Fruit fly (Drosophila melanogaster) ovary, adult (tissue): ENCODE data around the gene CG1835.

Experiments used
- CG17801 ChIP-seq: fragments of 200-800 bp; optimal IDR thresholded peaks from 2 replicates; lab custom pipeline; 2019; ENCODE audit warnings: missing biosample characterization, mild to moderate bottlenecking, missing genetic modification characterization, moderate library complexity; ENCODE audit not compliant: partially characterized antibody

The CG1835 gene

DNA sequence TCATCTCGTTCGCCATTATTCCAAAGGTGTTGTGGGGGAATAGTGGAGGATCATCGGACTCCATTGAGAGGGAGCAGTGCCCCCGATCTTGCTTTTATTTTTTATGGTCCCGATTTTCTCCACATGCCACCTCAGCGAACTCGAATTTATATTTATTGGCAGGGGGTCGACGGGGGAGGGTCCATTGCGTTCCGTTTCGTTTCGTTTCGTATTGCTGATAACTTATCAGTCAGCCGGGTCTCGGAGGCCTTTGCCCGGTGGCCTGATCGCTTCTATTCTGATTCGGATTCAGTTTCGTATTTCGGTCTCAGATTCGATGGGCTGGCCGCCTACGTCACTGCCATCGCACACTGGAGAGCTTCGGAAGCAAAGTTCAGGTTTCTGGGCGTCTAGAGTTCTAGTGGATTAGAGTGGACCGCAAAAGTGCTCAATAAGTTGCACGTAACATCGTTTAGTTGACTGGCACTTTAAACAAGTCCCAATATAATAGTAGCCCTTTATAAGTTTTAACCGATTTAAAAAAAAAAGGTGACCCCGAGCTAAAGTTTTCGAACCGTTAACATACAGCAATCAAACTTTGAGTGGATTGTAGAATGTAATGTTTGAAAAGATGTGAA lies at the start of gene CG1835:
Gene CG1835, plus strand, starts transcription at position 306 of the 617 bp plus-strand sequence.
- peak; percentile 4 for TF ChIP-seq CG17801 (GFP tag; lab: Kevin White, UChicago)

DNA sequence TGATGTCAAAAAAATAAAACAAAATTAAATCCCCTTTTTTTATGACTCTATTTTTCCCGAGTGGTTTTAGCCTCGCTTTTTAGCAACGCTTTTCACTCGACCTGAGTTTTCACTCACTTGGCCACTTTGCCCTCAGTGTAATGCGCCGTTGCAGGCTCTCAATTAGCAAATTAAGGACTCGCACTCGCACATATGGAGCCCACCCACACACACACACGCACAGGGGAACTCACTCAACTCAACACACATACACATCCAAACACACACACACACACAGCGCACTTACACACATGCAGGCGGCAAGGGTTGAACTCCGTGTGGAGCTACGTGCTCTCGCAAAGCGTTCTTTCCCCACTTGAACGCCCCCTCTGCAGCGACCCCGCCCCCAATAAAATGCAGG lies 48.7 kb upstream of the CG1835 start:
- TF ChIP-seq CG17801 (GFP tag; lab: Kevin White, UChicago), result no peak

DNA sequence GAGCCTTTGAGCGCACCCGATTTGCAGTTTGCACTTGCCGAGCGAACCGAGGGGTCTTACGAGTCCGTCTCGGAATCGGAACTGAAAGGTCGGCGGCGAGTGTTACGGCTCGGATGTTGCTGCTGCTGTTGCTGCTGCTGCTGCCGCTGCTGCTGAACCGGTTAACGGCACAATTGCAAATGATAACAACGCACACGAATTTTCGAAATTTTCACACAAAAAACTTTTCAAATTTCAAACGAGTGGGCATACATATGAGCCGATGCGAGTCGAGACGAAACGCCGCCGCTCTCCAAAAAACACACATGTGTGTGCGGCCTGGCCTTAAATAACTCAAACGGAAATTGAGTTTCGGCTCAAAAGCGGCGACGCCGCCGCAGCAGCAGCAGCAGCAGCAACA lies 38.0 kb upstream of the CG1835 start, which contains the start of gene RunxA:
Gene RunxA, minus strand, starts transcription at position 101 of the 400 bp plus-strand sequence.
- no peak for TF ChIP-seq CG17801 (GFP tag; lab: Kevin White, UChicago)

DNA sequence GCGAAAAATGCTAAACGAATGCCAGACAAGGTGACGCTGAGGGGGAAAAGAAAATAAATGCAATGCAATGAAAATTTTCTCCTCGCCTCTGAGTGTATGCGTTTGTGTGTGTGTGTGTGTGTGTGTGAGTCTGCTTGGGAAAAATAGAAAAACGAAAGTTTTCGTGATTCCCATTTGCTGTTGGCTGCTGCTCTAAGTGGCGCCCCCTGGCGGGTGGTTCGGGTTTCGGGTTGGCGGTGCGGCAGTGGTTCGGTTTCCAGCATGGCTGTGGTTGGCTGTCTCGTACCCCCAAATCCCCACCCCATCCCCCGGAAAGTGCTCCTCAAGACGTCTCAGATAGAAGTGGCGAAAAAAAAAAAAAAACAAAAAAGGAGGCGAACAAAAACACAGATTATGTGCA lies 32.4 kb upstream of the CG1835 start:
- TF ChIP-seq CG17801 (GFP tag; lab: Kevin White, UChicago), result no peak

DNA sequence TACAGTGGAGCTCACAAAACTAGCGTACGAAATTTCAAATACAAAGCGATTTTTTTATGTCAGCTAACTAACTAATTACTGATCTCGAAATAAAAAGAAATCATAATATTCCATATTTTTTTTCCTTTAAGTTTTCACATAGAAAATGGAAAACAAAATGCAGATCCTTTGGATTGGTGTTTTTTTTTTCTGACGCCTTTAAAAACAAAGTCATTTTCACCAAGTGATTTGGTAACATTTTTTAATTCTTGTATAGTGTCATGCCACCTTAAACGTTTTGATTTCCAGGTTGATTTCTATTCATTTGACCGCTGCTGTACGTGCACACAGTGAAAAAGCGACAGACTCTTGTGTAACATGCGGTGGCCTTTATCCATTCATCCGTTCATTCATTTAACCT lies 30.6 kb upstream of the CG1835 start:
- no peak for TF ChIP-seq CG17801 (GFP tag; lab: Kevin White, UChicago)

DNA sequence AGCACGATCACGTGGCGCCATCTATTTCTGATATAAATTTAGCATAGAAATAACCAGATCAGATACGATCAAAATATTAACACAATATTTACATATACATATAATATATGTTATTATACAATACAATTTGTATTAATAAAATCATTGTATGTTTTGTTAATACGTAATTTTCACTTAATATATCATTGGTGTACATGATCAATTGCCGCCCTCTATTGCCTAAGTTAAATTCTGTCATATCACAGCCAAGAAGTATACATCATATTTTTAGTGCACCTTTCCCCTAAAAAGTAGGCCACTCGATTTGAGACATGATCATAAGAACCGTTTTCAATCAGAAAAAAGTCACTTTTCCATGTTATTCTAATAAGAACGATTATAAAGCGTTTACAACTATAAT lies 29.6 kb upstream of the CG1835 start:
- TF ChIP-seq CG17801 (GFP tag; lab: Kevin White, UChicago), result no peak

DNA sequence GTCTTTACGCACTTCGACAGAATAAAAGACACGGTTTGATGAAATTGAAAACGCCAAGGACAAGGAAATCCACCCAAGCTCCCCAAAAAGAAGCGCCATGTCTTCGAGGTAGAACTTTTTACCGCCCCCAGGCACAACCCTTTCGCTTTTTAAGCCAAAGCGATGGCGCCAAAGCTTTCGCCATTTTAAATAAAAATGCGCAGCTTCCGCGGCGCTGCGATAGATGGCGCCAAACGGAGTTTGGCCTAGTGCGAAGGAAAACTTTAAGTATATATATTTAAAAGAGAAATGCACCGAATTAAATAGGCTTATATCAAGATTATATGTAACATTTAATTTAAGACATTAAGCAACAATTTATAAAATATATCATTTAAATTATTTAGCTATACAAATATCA lies 25.0 kb upstream of the CG1835 start:
- TF ChIP-seq CG17801 (GFP tag; lab: Kevin White, UChicago), result no peak

DNA sequence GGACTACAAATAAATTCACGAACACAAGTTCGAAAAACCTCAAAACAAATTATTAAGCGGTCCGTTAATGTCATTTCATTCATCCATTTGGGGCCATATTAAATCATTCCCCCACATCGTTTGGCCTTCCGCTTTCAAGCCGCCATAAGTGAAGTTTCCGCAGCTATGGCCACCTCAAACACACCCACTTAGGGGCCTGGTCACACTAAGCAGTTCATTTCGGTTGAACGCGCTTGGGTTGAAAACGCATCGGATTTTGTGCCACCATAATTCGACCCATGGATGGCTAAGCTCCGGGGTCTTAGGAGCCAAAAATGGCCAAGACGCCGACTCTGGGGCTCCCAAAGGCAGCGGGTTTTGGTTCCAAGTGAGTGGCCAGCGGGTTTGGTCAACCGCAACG lies 23.7 kb upstream of the CG1835 start:
- TF ChIP-seq CG17801 (GFP tag; lab: Kevin White, UChicago), result no peak

DNA sequence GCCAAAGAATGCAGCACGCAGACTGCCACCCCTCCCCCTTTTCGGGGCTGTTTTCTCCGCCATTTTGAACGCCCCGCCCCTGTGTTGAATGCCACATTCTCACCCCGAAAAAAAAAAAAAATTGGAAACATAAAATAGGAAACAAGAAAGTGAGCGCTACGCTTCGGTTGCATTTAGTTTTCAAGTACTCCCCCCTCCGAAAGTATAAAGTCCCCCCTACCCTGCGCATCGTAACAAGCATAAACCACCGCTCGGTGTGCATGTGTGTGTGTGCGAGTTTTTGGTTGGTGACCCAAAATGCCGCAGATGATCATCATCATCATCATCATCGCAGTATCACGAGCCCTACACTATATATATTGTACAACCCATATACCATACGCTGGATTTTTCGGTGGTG lies 18.3 kb upstream of the CG1835 start:
- TF ChIP-seq CG17801 (GFP tag; lab: Kevin White, UChicago), result no peak

DNA sequence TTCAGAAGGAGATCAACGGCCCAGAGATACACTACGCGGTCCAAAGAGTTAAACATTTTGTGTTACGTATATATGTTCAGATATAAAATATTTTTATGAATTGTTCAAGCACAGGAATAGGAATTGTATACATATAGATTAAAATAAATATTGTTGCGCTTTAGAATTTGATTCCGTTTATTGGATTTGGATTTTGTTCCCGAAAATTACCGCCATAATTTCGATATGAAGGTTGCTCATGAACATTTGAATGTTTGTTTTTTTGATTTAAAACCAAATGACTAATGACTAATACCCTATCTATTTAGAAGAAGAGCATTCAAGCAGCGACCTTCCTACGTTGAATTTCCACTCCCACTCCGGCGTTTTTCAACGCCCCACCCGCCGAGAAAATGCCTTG lies 17.8 kb upstream of the CG1835 start:
- TF ChIP-seq CG17801 (GFP tag; lab: Kevin White, UChicago), result no peak

DNA sequence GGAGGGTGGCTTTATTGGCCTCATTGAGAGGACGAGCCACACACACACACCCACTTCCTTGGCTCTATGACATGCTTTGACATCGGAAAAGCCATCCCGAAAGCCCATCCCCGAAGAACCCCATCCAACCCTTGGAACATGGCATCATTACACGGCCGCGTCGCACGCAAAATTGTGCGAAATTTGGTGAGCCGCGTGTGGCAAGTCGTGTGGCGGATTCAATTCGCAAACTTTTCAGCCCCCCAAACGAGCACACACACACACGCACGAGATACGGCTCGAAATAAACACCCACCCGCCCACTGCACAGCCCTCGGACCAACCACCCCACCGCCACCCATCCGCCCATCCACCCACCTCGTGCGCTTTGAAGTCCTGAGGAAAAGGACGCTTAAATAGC lies 15.5 kb upstream of the CG1835 start:
- TF ChIP-seq CG17801 (GFP tag; lab: Kevin White, UChicago), result no peak

DNA sequence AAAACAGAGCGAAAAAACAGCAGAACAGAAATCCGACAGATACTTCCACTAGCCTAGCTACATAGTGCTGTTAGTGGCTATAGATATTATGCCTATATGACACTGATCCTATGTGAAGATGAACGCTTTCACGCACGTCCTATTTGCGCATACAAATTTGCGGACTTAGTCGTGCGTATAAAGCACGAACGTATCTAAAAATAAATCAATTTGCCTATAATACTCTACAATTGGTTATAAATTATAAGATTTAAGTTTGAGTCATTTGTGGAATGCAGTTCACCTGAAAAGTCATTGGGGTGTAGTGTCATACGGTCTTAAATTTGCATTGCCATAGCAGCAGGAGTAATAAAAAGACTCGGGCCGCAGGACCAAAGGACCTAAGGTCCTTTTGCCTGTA lies 9.4 kb upstream of the CG1835 start:
- no peak for TF ChIP-seq CG17801 (GFP tag; lab: Kevin White, UChicago)

DNA sequence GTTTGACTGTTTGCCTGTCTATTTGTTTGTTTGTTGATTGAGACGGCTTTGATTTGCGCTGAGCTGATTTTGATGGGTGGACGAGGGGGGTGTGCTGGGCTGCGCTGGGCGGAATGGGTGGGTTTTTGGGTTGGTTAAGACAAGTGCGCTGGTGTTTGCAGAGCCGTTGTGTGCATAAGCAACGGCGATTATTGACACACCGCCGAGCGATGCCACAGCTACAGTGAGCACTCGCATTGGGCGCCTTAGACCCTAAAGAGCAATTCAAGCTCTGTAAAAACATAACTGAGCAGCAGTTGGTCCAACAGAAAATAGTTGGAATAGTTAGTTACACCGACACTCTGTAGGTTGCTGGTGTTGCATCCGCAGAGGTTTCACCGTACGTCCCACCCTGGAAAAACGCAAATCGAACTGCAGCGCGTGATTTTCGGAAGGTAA lies 6.7 kb upstream of the CG1835 start:
- TF ChIP-seq CG17801 (GFP tag; lab: Kevin White, UChicago), result peak; percentile 2

DNA sequence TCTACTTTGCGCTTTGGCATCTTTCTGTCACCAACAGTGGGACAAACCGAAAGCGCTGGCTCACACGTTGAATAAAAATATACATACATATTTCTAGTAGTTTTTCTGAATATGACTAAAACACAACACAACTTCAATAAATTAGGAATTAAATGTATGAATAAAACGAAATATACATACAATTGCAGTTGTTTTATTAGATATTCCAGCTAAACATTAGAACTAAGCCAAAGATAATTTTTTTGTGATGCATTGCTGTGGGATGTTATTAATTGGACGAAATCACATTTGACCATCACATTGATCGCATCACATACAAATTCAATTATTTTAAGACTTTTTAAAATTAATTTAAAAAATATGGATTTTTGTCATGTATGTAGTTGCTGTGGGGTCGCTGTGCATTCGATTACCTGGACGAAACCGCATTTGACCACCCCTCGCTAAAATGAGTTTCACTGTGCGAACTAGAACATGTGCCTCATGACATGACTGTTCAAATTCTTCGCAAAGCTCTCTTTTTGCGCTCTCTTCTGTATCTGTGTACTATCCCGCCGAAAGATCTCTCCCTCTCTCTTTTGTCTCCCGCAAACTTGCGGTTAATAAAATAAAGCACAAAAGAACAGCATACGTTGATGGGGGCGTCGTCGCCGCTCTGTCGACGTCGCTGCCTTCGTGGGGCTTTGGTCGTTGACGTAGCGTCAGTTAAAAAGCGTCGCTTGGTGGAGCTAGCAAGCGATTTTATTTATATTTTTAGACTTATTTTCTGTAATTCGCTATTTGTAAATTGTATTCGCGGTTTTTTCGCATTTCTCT lies 5.0 kb upstream of the CG1835 start, which contains the start of gene Cyp6v1:
Gene Cyp6v1, plus strand, starts transcription at position 588 of the 816 bp plus-strand sequence.
- TF ChIP-seq CG17801 (GFP tag; lab: Kevin White, UChicago), result peak; percentile 80

DNA sequence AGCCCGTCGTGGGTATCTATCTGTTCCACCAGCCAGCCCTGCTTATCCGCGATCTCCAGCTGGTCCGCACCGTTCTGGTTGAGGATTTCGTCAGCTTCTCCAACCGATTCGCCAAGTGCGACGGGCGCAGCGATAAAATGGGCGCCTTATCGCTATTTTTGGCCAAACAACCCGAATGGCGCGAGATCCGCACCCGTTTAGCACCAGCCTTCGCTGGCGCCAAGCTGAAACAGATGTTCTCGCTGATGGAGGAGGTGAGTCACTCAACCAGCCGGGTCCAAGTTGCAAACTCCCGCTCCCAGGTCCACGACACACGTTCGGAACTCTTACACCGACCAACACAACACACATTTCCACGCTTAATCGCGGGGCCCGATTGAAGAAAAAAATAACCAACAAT lies 3.1 kb upstream of the CG1835 start:
- TF ChIP-seq CG17801 (GFP tag; lab: Kevin White, UChicago), result no peak
